Worm (Caenorhabditis elegans) whole organism, L3 larva: ENCODE results near the gene B0272.3.

Experiments
- ceh-16 ChIP-seq: sonication (generic microtip); optimal IDR thresholded peaks from 2 replicates; lab custom pipeline; 2017; ENCODE audit warnings: missing biosample characterization, missing genetic modification characterization
- ceh-9 ChIP-seq: sonication (generic microtip); optimal IDR thresholded peaks from 2 replicates; lab custom pipeline; 2018; ENCODE audit warnings: missing biosample characterization, missing genetic modification characterization
- egl-27 ChIP-seq: sonication (generic microtip); optimal IDR thresholded peaks from 4 replicates; lab custom pipeline; 2017; ENCODE audit warnings: missing biosample characterization, missing genetic modification reagents, missing genetic modification characterization
- nfya-1 ChIP-seq: sonication (generic microtip); optimal IDR thresholded peaks from 2 replicates; lab custom pipeline; 2017; ENCODE audit warnings: missing genetic modification characterization, mild to moderate bottlenecking, missing compliant biosample characterization, antibody characterized with exemption, moderate library complexity; ENCODE audit not compliant: insufficient read depth
- nhr-11 ChIP-seq: fragments of 150-350 bp; optimal IDR thresholded peaks from 2 replicates; lab custom pipeline; 2014; ENCODE audit warnings: missing biosample characterization, missing genetic modification characterization
- nhr-43 ChIP-seq: sonication (generic microtip); optimal IDR thresholded peaks from 2 replicates; lab custom pipeline; 2016; ENCODE audit warnings: mild to moderate bottlenecking, missing genetic modification characterization, missing compliant biosample characterization; ENCODE audit not compliant: poor library complexity, severe bottlenecking
- nhr-77 ChIP-seq: fragments of 150-350 bp; optimal IDR thresholded peaks from 2 replicates; lab custom pipeline; 2014; ENCODE audit warnings: missing biosample characterization, missing genetic modification characterization
- zag-1 ChIP-seq: fragments of 150-350 bp; optimal IDR thresholded peaks from 2 replicates; lab custom pipeline; 2014; ENCODE audit warnings: missing biosample characterization, missing genetic modification characterization

DNA sequence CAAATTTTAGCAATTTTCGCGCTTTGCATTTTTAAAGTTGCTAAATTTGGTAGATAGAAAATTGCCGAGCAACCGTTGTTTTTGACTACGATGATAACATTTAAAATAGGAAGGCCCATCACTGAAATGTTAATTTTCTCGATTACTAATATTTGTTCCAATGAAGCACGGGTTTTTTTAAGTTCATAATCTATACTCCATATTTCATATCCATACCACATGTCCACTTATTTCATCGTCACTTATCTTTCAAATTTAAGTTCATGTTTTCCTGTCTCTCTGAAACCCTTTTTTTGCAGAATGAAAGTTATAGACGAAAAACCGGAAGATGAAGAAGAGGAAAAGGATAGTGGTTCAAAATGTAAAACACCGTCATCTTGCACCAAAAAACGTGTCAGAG, 40.9 kb downstream of the B0272.3 start, which contains the start of gene gap-2:
- TF ChIP-seq nhr-77 (tag; lab: Kevin White, UChicago), result no peak
- no peak for TF ChIP-seq nhr-11 (tag; lab: Kevin White, UChicago)
- TF ChIP-seq ceh-9 (tag; lab: Kevin White, UChicago), result no peak
- no peak for TF ChIP-seq ceh-16 (tag; lab: Kevin White, UChicago)
- TF ChIP-seq zag-1 (tag; lab: Kevin White, UChicago), result no peak
- TF ChIP-seq nfya-1 (tag; lab: Kevin White, UChicago), result no peak
- no peak for TF ChIP-seq nhr-43 (tag; lab: Kevin White, UChicago)
- TF ChIP-seq egl-27 (tag; lab: Kevin White, UChicago), result no peak
